Worm (Caenorhabditis elegans) whole organism, dauer: ENCODE data around the gene nhr-185.

Experiments
- unc-62 ChIP-seq: sonication (generic microtip); optimal IDR thresholded peaks from 2 replicates; lab custom pipeline; 2017; ENCODE audit warnings: missing biosample characterization, missing genetic modification reagents, missing genetic modification characterization

nhr-185 gene

DNA sequence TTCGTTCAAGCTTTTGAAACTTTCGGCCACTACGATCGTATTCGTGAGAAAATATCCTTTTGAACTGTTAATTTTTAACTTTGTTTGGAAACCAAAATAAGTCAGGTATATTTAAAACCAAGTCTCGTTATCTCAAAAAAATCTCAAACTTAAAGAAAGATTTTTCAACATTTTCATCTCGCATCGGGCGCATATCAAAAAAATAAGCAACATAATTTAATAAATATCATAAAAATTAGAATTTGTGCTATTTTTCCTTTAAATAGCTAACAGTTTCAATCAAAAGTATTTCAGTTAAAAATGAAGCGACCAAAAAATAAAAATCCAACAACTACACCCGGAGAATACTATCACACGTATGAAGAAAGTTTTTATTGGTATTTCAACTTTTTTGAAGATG is 41.2 kb downstream of the nhr-185 start, which contains the start of gene srw-7:
Gene srw-7 (plus strand): TSS at position 301 of the 400 bp plus-strand sequence.
- no peak for TF ChIP-seq unc-62 (GFP tag; lab: Kevin White, UChicago)

DNA sequence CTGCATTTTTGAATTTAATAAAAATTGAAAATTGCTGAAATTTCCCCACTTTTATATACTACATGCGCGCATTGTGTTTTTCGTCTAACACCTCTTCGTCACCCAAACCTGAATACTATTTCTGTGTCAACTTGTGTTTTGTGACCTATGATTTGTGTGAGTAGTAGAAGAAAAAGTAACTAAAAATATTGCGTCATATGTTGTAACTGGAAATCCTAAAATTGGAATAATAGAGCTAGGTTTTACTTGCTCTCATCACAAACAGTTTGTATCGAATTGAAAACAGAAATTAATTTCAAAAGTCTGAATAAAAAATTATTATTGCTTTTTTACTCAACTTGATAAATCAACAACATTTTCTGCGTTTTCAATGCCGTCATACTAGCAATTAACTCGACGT is 41.7 kb downstream of the nhr-185 start, which contains the start of gene R08F11.4:
Gene R08F11.4 (minus strand): TSS at position 29 of the 400 bp plus-strand sequence.
- no peak for TF ChIP-seq unc-62 (GFP tag; lab: Kevin White, UChicago)

DNA sequence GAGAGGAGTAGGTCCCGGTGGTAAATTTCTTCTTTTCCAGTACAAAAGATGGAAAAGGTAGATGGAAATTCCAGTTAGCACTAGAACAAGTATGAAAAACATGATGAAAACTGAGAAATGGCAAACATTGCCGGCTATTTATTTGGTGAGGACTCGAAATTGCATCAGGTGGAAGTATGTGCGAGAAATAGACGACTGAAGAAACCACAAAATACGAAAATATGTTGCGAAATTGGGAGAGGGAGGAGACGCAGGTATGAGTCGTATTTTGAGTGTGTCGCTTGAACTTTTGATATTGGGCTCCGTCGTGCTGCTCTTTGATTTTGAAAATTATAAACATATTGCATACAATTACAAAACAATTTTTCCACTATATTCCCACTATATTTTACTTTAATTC is 43.8 kb downstream of the nhr-185 start, which contains the start of gene cyp-33C8:
Gene cyp-33C8 (minus strand): TSS at position 200 of the 400 bp plus-strand sequence.
- TF ChIP-seq unc-62 (GFP tag; lab: Kevin White, UChicago) = no peak

DNA sequence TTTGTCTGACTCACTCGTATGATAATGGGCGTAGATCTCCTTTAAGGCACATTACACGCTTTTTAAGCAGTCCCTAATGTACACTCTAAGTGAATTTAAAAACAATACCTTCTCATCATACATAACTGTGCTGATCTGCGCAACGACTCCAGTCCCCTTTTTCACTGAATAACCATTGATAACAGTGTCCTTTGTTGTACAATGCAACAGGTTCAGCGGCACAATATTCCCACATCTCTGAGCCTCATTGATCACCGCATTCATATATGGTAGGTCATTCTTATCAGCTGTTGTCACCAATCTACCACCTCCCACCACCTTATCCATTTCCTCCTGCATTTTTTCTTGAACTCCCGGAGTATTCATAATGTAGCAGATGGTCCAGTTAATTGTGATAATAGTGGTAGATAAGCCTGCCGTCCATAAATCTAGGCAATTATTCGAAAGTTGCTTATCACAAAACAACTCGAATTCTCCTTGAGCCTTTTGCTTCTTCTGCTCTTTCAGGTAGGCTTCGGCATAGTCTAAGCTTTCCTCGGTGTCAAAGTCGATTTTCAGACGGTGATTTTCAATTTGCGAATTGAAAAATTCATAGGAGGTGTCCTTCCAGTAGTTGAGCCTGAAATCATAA is 45.3 kb downstream of the nhr-185 start:
- TF ChIP-seq unc-62 (GFP tag; lab: Kevin White, UChicago) = no peak

- no peak for TF ChIP-seq unc-62 (GFP tag; lab: Kevin White, UChicago)
These were observed 46.8 kb downstream of the nhr-185 start, which contains the start of gene srt-30 for ce11 chrV:3800378-3800777. Gene srt-30, minus strand, starts transcription at chrV:3800478.

DNA sequence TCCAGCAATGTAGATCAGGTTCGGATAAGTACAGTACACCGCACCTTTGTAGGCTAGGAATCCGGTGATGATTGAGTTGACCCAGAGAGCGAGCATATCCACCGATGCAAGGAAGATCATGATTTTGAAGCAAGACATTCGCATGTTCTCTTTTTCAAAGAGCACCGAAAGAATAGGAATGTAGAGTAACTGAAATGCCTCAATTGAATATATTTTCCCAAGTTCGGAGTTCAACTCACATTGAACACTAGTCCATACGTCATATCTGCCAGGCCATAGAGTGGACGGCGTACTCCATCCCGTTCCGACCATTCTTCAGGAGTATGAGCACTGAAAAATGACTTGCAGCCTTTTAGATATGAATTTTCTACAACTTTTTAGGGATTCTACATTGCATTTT is 47.4 kb downstream of the nhr-185 start:
- TF ChIP-seq unc-62 (GFP tag; lab: Kevin White, UChicago) = no peak
